Worm (Caenorhabditis elegans) whole organism, L4 larva: ENCODE results near the gene Y67D8A.2.

Source experiments
- D1046.2 ChIP-seq: fragments of 200-800 bp; sonication (Bioruptor generic); IDR thresholded peaks from 2 replicates; pipeline ENCODE4 v1.3.6; 2022; ENCODE audit warnings: missing genetic modification characterization, missing compliant biosample characterization
- F10B5.3 ChIP-seq: sonication (generic microtip); optimal IDR thresholded peaks from 2 replicates; lab custom pipeline; 2016; ENCODE audit warnings: mild to moderate bottlenecking, missing genetic modification characterization, missing compliant biosample characterization
- F26F4.8 ChIP-seq: fragments of 200-800 bp; sonication (Bioruptor generic); conservative IDR thresholded peaks from 2 replicates; pipeline ENCODE4 v1.3.6; 2022; ENCODE audit warnings: missing genetic modification characterization, missing compliant biosample characterization
- F44E2.7 ChIP-seq: fragments of 200-800 bp; sonication (Bioruptor generic); IDR thresholded peaks from 2 replicates; pipeline ENCODE4 v2.1.2; 2022; ENCODE audit warnings: missing genetic modification characterization, missing compliant biosample characterization
- R02D3.7 ChIP-seq: fragments of 150-350 bp; sonication (generic microtip); optimal IDR thresholded peaks from 3 replicates; lab custom pipeline; 2014; ENCODE audit warnings: missing biosample characterization, missing genetic modification characterization
- aha-1 ChIP-seq: fragments of 150-350 bp; peaks from one replicate; lab custom pipeline; 2014; ENCODE audit warnings: missing biosample characterization, missing genetic modification characterization
- ama-1 ChIP-seq: fragments of 150-350 bp; optimal IDR thresholded peaks from 2 replicates; lab custom pipeline; 2014; ENCODE audit warnings: inconsistent platforms, mixed read lengths
- arid-1 ChIP-seq: fragments of 200-800 bp; sonication (Bioruptor generic); conservative IDR thresholded peaks from 2 replicates; pipeline ENCODE4 v1.3.6; 2022; ENCODE audit warnings: missing genetic modification reagents, missing genetic modification characterization, missing compliant biosample characterization
- attf-4 ChIP-seq: sonication (generic microtip); optimal IDR thresholded peaks from 3 replicates; lab custom pipeline; 2017; ENCODE audit warnings: missing biosample characterization, missing genetic modification characterization
- ceh-20 ChIP-seq: fragments of 200-800 bp; sonication (Bioruptor generic); IDR thresholded peaks from 2 replicates; pipeline ENCODE4 v1.3.6; 2022; ENCODE audit warnings: missing genetic modification reagents, missing genetic modification characterization, missing compliant biosample characterization
- cey-2 ChIP-seq: sonication (generic microtip); optimal IDR thresholded peaks from 3 replicates; lab custom pipeline; 2017; ENCODE audit warnings: missing genetic modification characterization, mild to moderate bottlenecking, missing compliant biosample characterization, antibody characterized with exemption, borderline replicate concordance; ENCODE audit not compliant: insufficient read depth
- daf-8 ChIP-seq: fragments of 200-800 bp; sonication (Bioruptor generic); IDR thresholded peaks from 2 replicates; pipeline ENCODE4 v1.3.6; 2022; ENCODE audit warnings: missing genetic modification characterization, missing compliant biosample characterization
- dmd-8 ChIP-seq: fragments of 200-800 bp; sonication (Bioruptor generic); IDR thresholded peaks from 2 replicates; pipeline ENCODE4 v1.3.6; 2022; ENCODE audit warnings: missing genetic modification characterization, missing compliant biosample characterization
- fkh-10 ChIP-seq: fragments of 150-350 bp; optimal IDR thresholded peaks from 2 replicates; lab custom pipeline; 2014; ENCODE audit warnings: missing biosample characterization, missing genetic modification reagents, missing genetic modification characterization
- fos-1 ChIP-seq: fragments of 150-350 bp; optimal IDR thresholded peaks from 2 replicates; lab custom pipeline; 2014; ENCODE audit warnings: missing biosample characterization, missing genetic modification characterization
- hif-1 ChIP-seq, 2 experiments: sonication (generic microtip); optimal IDR thresholded peaks; 2 replicates each; lab custom pipeline; 2016 to 2017; ENCODE audit warnings: missing compliant biosample characterization in 2 of 2, missing genetic modification characterization in 2 of 2, missing genetic modification reagents in 2 of 2, missing genotype in 2 of 2, mild to moderate bottlenecking in 1 of 2
- hlh-11 ChIP-seq: fragments of 200-800 bp; sonication (Bioruptor generic); optimal IDR thresholded peaks from 2 replicates; lab custom pipeline; 2018; ENCODE audit warnings: mild to moderate bottlenecking, missing genetic modification characterization, missing compliant biosample characterization
- hmg-1.1 ChIP-seq: fragments of 200-800 bp; sonication (Bioruptor generic); IDR thresholded peaks from 2 replicates; pipeline ENCODE4 v1.3.6; 2022; ENCODE audit warnings: missing genetic modification reagents, missing genetic modification characterization, missing compliant biosample characterization
- lin-29 ChIP-seq: fragments of 200-800 bp; sonication (Bioruptor generic); IDR thresholded peaks from 2 replicates; pipeline ENCODE4 v1.3.6; 2022; ENCODE audit warnings: missing genetic modification reagents, missing genetic modification characterization, missing compliant biosample characterization
- lin-39 ChIP-seq: fragments of 150-350 bp; optimal IDR thresholded peaks from 2 replicates; lab custom pipeline; 2014; ENCODE audit warnings: missing biosample characterization, missing genetic modification reagents, missing genetic modification characterization
- lir-3 ChIP-seq: sonication (generic microtip); optimal IDR thresholded peaks from 2 replicates; lab custom pipeline; 2016; ENCODE audit warnings: mild to moderate bottlenecking, missing genetic modification characterization, missing compliant biosample characterization
- lsy-2 ChIP-seq, 2 experiments: fragments of 150-350 bp in 1 of 2; sonication (generic microtip) in 1 of 2; optimal IDR thresholded peaks; 2 replicates each; lab custom pipeline; 2014 to 2017; ENCODE audit warnings: missing biosample characterization in 2 of 2, missing genetic modification characterization in 2 of 2
- madf-5 ChIP-seq, 2 experiments: fragments of 200-800 bp; sonication (Bioruptor generic); IDR thresholded peaks; 2 replicates each; pipeline ENCODE4 v1.3.6; 2022; ENCODE audit warnings: missing compliant biosample characterization in 2 of 2, missing genetic modification characterization in 2 of 2
- madf-9 ChIP-seq: fragments of 200-800 bp; sonication (Bioruptor generic); conservative IDR thresholded peaks from 2 replicates; pipeline ENCODE4 v1.3.6; 2022; ENCODE audit warnings: missing genetic modification reagents, missing genetic modification characterization, missing compliant biosample characterization
- mdt-29 ChIP-seq: fragments of 200-800 bp; sonication (Bioruptor generic); IDR thresholded peaks from 2 replicates; pipeline ENCODE4 v1.3.6; 2022; ENCODE audit warnings: missing genetic modification reagents, missing genetic modification characterization, missing compliant biosample characterization
- mep-1 ChIP-seq: fragments of 150-350 bp; sonication (generic microtip); optimal IDR thresholded peaks from 3 replicates; lab custom pipeline; 2014; ENCODE audit warnings: missing biosample characterization, missing genetic modification characterization
- mes-2 ChIP-seq: sonication (generic microtip); optimal IDR thresholded peaks from 2 replicates; lab custom pipeline; 2016; ENCODE audit warnings: missing genotype, mild to moderate bottlenecking, missing genetic modification characterization, missing compliant biosample characterization; ENCODE audit not compliant: poor library complexity, severe bottlenecking
- mxl-2 ChIP-seq: fragments of 200-800 bp; sonication (Bioruptor generic); conservative IDR thresholded peaks from 2 replicates; pipeline ENCODE4 v1.3.6; 2022; ENCODE audit warnings: missing genetic modification reagents, missing genetic modification characterization, missing compliant biosample characterization
- nhr-102 ChIP-seq: sonication (generic microtip); optimal IDR thresholded peaks from 2 replicates; lab custom pipeline; 2016; ENCODE audit warnings: mild to moderate bottlenecking, missing genetic modification characterization, moderate library complexity, missing compliant biosample characterization
- nhr-237 ChIP-seq: sonication (generic microtip); optimal IDR thresholded peaks from 2 replicates; lab custom pipeline; 2017; ENCODE audit warnings: missing biosample characterization, missing genetic modification characterization
- nhr-42 ChIP-seq: fragments of 200-800 bp; sonication (Bioruptor generic); IDR thresholded peaks from 2 replicates; pipeline ENCODE4 v1.3.6; 2022; ENCODE audit warnings: missing genetic modification characterization, missing compliant biosample characterization
- nhr-48 ChIP-seq: sonication (generic microtip); optimal IDR thresholded peaks from 2 replicates; lab custom pipeline; 2016; ENCODE audit warnings: mild to moderate bottlenecking, missing genetic modification characterization, missing compliant biosample characterization
- nhr-76 ChIP-seq: fragments of 150-350 bp; optimal IDR thresholded peaks from 2 replicates; lab custom pipeline; 2014; ENCODE audit warnings: missing biosample characterization, missing genetic modification characterization
- php-3 ChIP-seq: fragments of 200-800 bp; sonication (Bioruptor generic); IDR thresholded peaks from 2 replicates; pipeline ENCODE4 v1.3.6; 2022; ENCODE audit warnings: missing genetic modification reagents, missing genetic modification characterization, missing compliant biosample characterization
- set-16 ChIP-seq: fragments of 200-800 bp; sonication (Bioruptor generic); IDR thresholded peaks from 2 replicates; pipeline ENCODE4 v1.3.6; 2022; ENCODE audit warnings: missing genetic modification reagents, missing genetic modification characterization, missing compliant biosample characterization
- snpc-1.2 ChIP-seq: fragments of 200-800 bp; sonication (Bioruptor generic); IDR thresholded peaks from 2 replicates; pipeline ENCODE4 v1.3.6; 2022; ENCODE audit warnings: missing genetic modification reagents, missing genetic modification characterization, missing compliant biosample characterization
- spr-1 ChIP-seq: sonication (generic microtip); optimal IDR thresholded peaks from 2 replicates; lab custom pipeline; 2016; ENCODE audit warnings: mild to moderate bottlenecking, missing genetic modification characterization, missing compliant biosample characterization
- tag-97 ChIP-seq: fragments of 200-800 bp; sonication (Bioruptor generic); IDR thresholded peaks from 2 replicates; pipeline ENCODE4 v1.3.6; 2022; ENCODE audit warnings: missing genetic modification characterization, missing compliant biosample characterization
- tra-1 ChIP-seq: fragments of 200-800 bp; sonication (Bioruptor generic); IDR thresholded peaks from 2 replicates; pipeline ENCODE4 v1.3.6; 2022; ENCODE audit warnings: missing genetic modification reagents, missing genetic modification characterization, missing compliant biosample characterization
- unc-62 ChIP-seq, 3 experiments: fragments of 150-350 bp in 1 of 3; sonication (generic microtip); optimal IDR thresholded peaks in 2 of 3; peaks in 1 of 3; 1 replicate in 1 of 3; 2 replicates in 2 of 3; lab custom pipeline; 2014 to 2017; ENCODE audit warnings: missing biosample characterization in 3 of 3, missing genetic modification characterization in 3 of 3, missing genetic modification reagents in 3 of 3, missing genotype in 1 of 3
- zag-1 ChIP-seq: fragments of 150-350 bp; optimal IDR thresholded peaks from 2 replicates; lab custom pipeline; 2014; ENCODE audit warnings: missing biosample characterization, missing genetic modification characterization
- zfp-2 ChIP-seq: sonication (generic microtip); optimal IDR thresholded peaks from 2 replicates; lab custom pipeline; 2016; ENCODE audit warnings: mild to moderate bottlenecking, missing genetic modification characterization, missing compliant biosample characterization
- zip-2 ChIP-seq: fragments of 150-350 bp; optimal IDR thresholded peaks from 2 replicates; lab custom pipeline; 2014; ENCODE audit warnings: missing biosample characterization, missing genetic modification characterization

Gene Y67D8A.2

DNA sequence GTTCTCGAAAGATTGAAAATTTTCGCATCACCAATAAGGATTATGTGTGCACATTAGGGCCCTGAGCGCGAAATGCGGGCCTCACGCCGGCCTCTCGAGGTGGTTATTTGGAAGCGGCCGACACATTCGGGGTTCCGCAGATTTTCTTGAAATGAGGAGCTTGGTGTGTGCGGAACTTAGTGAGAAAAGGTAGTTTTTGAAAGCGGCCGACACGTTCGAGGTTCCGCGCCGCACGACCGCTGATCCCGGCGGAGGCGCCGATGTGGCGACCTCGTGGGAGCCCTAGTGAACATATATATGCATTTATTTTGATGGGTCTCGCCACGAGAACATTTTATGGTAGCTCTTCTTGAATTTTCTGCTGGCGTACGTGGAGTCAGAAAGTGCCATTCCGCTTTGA, 44.6 kb downstream of the Y67D8A.2 start:
- 0 out of 2 replicates have a peak, but pooled peaks have one; percentile 12 for TF ChIP-seq nhr-42 (GFP tag; lab: Robert Waterston, UW)
- no peak for TF ChIP-seq unc-62 (GFP tag; optimal IDR thresholded peaks at IDR 0.05 in 1 of 2; lab: Kevin White, UChicago)
- TF ChIP-seq unc-62 (tag; optimal IDR thresholded peaks at IDR 0.05; lab: Kevin White, UChicago) = no peak
- peak; percentile 73 for TF ChIP-seq set-16 (GFP tag; lab: Robert Waterston, UW)
- TF ChIP-seq, all 104 proteins: peak for 2

DNA sequence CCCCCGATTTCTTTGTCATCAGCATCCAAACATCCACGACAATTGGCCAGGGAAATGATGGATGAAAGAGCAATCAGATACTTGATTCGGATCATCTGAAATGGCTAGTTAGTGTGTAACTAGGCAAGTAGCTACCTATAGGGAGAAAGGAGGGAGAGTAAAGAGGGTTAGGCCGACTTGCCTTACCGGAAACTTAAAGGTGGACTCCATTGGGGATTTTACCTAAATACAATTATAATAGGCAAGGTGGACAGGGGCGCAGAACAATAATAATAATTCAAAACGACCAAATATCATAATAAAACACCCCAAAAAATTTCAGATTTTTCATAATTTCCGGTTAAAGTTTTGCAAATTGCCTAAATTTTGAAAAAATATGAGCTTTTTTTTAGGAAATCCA, 45.3 kb downstream of the Y67D8A.2 start, which contains the start of gene clec-173:
TSS of gene clec-173 (minus strand) at position 101 of the 400 bp plus-strand sequence.
- TF ChIP-seq dmd-8 (GFP tag; lab: Robert Waterston, UW) = no peak
- TF ChIP-seq lsy-2 (tag; optimal IDR thresholded peaks at IDR 0.05; lab: Kevin White, UChicago) = no peak
- no peak for TF ChIP-seq mxl-2 (GFP tag; lab: Robert Waterston, UW)
- TF ChIP-seq lin-39 (tag; lab: Kevin White, UChicago) = no peak
- TF ChIP-seq fkh-10 (GFP tag; lab: Kevin White, UChicago) = no peak
- no peak for TF ChIP-seq attf-4
- no peak for TF ChIP-seq tra-1
- TF ChIP-seq D1046.2 (GFP tag; lab: Robert Waterston, UW) = no peak
- TF ChIP-seq nhr-76 (tag; lab: Kevin White, UChicago) = no peak
- no peak for TF ChIP-seq lin-29 (GFP tag; lab: Robert Waterston, UW)
- TF ChIP-seq hmg-1.1 (GFP tag; lab: Robert Waterston, UW) = no peak
- no peak for TF ChIP-seq aha-1
- TF ChIP-seq spr-1 (tag; lab: Kevin White, UChicago) = no peak
- TF ChIP-seq mes-2 (tag; lab: Kevin White, UChicago) = no peak
- TF ChIP-seq zag-1 (tag; lab: Kevin White, UChicago) = no peak
- no peak for TF ChIP-seq zfp-2 (tag; lab: Kevin White, UChicago)
- TF ChIP-seq daf-8 = no peak
- TF ChIP-seq F26F4.8 (GFP tag; lab: Robert Waterston, UW) = no peak
- TF ChIP-seq ceh-20 (GFP tag; lab: Robert Waterston, UW) = no peak
- TF ChIP-seq, all 104 proteins: peak for 0

DNA sequence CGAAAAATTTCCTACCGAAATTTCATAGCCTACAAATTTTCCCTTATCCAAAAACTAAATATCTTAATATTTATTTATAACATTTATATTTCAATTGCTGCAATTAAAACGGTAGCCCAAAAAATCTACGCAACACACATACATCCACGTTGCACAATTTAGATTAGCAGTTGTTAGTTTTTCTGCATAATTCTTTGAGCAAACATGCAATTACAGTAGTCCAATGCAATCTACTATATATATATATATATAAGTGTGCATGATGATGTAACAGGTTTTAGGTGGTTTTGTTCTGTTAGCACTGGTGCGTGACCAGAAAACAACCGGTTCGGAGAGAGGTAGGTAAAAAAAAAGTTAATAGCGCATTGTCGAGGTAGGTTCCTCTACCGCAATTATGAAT, 49.1 kb downstream of the Y67D8A.2 start:
- TF ChIP-seq cey-2 = no peak
- TF ChIP-seq ama-1 = no peak
- TF ChIP-seq lir-3 (tag; lab: Kevin White, UChicago) = no peak
- no peak for TF ChIP-seq php-3 (GFP tag; lab: Robert Waterston, UW)
- TF ChIP-seq nhr-102 (tag; lab: Kevin White, UChicago) = no peak
- no peak for TF ChIP-seq snpc-1.2 (GFP tag; lab: Robert Waterston, UW)
- no peak for TF ChIP-seq fos-1 (tag; lab: Kevin White, UChicago)
- no peak for TF ChIP-seq mdt-29 (GFP tag; lab: Robert Waterston, UW)
- TF ChIP-seq hif-1 (tag; optimal IDR thresholded peaks at IDR 0.05; lab: Kevin White, UChicago) = no peak
- TF ChIP-seq R02D3.7 (tag; lab: Kevin White, UChicago) = no peak
- TF ChIP-seq F10B5.3 (tag; lab: Kevin White, UChicago) = no peak
- no peak for TF ChIP-seq arid-1 (GFP tag; lab: Robert Waterston, UW)
- TF ChIP-seq daf-8 = no peak
- TF ChIP-seq madf-5 (GFP tag; IDR thresholded peaks at IDR 0.05; lab: Robert Waterston, UW) = no peak
- no peak for TF ChIP-seq attf-4
- TF ChIP-seq hlh-11 (tag; lab: Kevin White, UChicago) = no peak

ce11 chrIV:3273295-3273694, 51.1 kb downstream of the Y67D8A.2 start, which contains the start of gene T26C12.3:
Gene T26C12.3, minus strand, starts transcription at chrIV:3273395.
- TF ChIP-seq nhr-48 (tag; lab: Kevin White, UChicago) (no peak), zag-1 (tag; lab: Kevin White, UChicago) (no peak), mep-1 (tag; lab: Kevin White, UChicago) (no peak), tag-97 (GFP tag; lab: Robert Waterston, UW) (no peak), snpc-1.2 (GFP tag; lab: Robert Waterston, UW) (no peak), madf-9 (GFP tag; lab: Robert Waterston, UW) (no peak), nhr-237 (tag; lab: Kevin White, UChicago) (no peak), zfp-2 (tag; lab: Kevin White, UChicago) (no peak), arid-1 (GFP tag; lab: Robert Waterston, UW) (no peak), zip-2 (no peak), F44E2.7 (GFP tag; lab: Robert Waterston, UW) (no peak), set-16 (GFP tag; lab: Robert Waterston, UW) (no peak)
